Worm (Caenorhabditis elegans): ENCODE measurements around the gene ent-5.
A peak's percentile ranks its signal among the peaks of the same experiment; 100 is the strongest.
"Not testable (repeated sequence)": the region's sequence is repeated elsewhere in the genome, so short reads cannot be mapped to it uniquely, and the experiment has no call there.

The ent-5 gene

ce11 chrX:4607300-4607699 is 41.7 kb downstream of the ent-5 start:
- TF ChIP-seq unc-39 (tag; optimal IDR thresholded peaks at IDR 0.05), result no peak
- no peak for TF ChIP-seq sma-9 (GFP tag; optimal IDR thresholded peaks at IDR 0.05)
- no peak for TF ChIP-seq sma-9 (tag; optimal IDR thresholded peaks at IDR 0.05)
- no peak for TF ChIP-seq ztf-1 (GFP tag; conservative IDR thresholded peaks at IDR 0.05)
- no peak for TF ChIP-seq egl-27 (tag; optimal IDR thresholded peaks at IDR 0.05)
- TF ChIP-seq crh-2 (tag; optimal IDR thresholded peaks at IDR 0.05), result no peak

DNA sequence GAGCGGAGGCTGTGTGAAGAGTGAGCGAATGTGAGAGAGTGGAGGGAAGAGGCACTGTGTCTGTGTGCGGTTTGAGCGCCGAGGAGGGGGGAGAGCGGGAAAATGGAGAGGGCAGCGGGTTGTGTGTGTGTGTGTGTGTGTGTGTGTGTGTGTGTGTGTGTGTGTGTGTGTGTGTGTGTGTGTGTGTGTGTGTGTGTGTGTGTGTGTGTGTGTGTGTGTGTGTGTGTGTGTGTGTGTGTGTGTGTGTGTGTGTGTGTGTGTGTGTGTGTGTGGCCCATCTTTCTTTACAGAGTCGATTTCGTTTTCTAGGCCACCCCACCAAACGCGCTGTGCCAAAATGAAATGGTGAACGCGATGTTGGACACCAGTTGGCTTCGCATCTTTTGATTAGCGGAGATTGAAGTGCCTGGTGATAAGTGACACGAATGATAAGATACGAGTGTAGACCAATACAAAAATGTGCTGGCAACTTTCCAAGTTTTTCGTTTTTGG is 42.6 kb downstream of the ent-5 start:
- TF ChIP-seq nhr-21 (tag; optimal IDR thresholded peaks at IDR 0.05) (peak; percentile 44), ceh-16 (tag; optimal IDR thresholded peaks at IDR 0.05) (peak; percentile 66), C34F6.9 (tag; optimal IDR thresholded peaks at IDR 0.05) (peak; percentile 2), fos-1 (tag; optimal IDR thresholded peaks at IDR 0.05) (peak; percentile 35), Y55F3AM.14 (GFP tag; optimal IDR thresholded peaks at IDR 0.05) (peak; percentile 96), blmp-1 (tag; optimal IDR thresholded peaks at IDR 0.05; ENCODE audit: insufficient read depth) (peak; percentile 78), ztf-4 (tag; optimal IDR thresholded peaks at IDR 0.05) (peak; percentile 3), nhr-25 (tag; optimal IDR thresholded peaks at IDR 0.05) (peak; percentile 58), mab-5 (tag; optimal IDR thresholded peaks at IDR 0.05) (peak; percentile 89), unc-55 (GFP tag; optimal IDR thresholded peaks at IDR 0.05) (peak; percentile 45), nhr-129 (tag; optimal IDR thresholded peaks at IDR 0.05) (peak; percentile 20), nhr-23 (tag; optimal IDR thresholded peaks at IDR 0.05) (peak; percentile 18), F13H6.1 (tag; optimal IDR thresholded peaks at IDR 0.05) (peak; percentile 96), sma-9 (GFP tag; optimal IDR thresholded peaks at IDR 0.05) (peak; percentile 69), crh-2 (tag; optimal IDR thresholded peaks at IDR 0.05) (peak; percentile 69)
- TF ChIP-seq sma-9 (tag; optimal IDR thresholded peaks at IDR 0.05), result not testable (repeated sequence)

DNA sequence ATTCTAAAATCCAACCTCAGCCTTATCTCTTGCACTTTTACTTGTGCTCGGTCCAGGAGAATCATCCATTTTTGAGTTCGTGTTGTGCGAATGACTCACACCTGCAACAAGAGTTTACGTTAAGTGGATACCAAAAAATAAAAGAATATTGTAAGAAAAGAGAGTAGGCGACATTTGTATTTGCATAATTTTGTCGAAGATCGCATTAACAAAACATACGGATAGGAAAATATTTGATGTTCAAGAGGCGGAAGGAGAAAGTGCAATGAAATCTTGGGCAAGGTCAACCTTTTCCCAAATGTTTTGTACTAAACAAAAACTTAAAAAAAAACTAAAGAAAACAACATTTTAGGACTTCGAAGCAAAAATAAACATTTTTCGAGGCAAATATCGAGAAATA is 43.2 kb downstream of the ent-5 start, which contains the start of gene spat-3:
Gene spat-3, minus strand, starts transcription at position 101 of the 400 bp plus-strand sequence.
- TF ChIP-seq nhr-12 (tag; optimal IDR thresholded peaks at IDR 0.05) (no peak), nhr-237 (tag; optimal IDR thresholded peaks at IDR 0.05) (no peak), elt-1 (tag; optimal IDR thresholded peaks at IDR 0.05) (no peak), nhr-6 (tag; optimal IDR thresholded peaks at IDR 0.05) (no peak), C34F6.9 (tag; optimal IDR thresholded peaks at IDR 0.05) (no peak), mab-5 (tag; optimal IDR thresholded peaks at IDR 0.05) (no peak), fos-1 (tag; optimal IDR thresholded peaks at IDR 0.05) (no peak), nhr-11 (tag; optimal IDR thresholded peaks at IDR 0.05) (no peak), ztf-4 (tag; optimal IDR thresholded peaks at IDR 0.05) (no peak), alr-1 (tag; optimal IDR thresholded peaks at IDR 0.05) (no peak), nhr-25 (tag; optimal IDR thresholded peaks at IDR 0.05) (no peak)

ce11 chrX:4604185-4604584 is 44.8 kb downstream of the ent-5 start:
- TF ChIP-seq nhr-6 (tag; optimal IDR thresholded peaks at IDR 0.05) (no peak), nhr-77 (tag; optimal IDR thresholded peaks at IDR 0.05) (no peak), mbf-1 (tag; optimal IDR thresholded peaks at IDR 0.05) (no peak), R02D3.7 (tag; optimal IDR thresholded peaks at IDR 0.05) (no peak), aly-2 (tag; optimal IDR thresholded peaks at IDR 0.05) (no peak), peb-1 (tag; optimal IDR thresholded peaks at IDR 0.05) (no peak), unc-55 (GFP tag; optimal IDR thresholded peaks at IDR 0.05) (no peak), sma-9 (GFP tag; optimal IDR thresholded peaks at IDR 0.05) (no peak), sma-9 (tag; optimal IDR thresholded peaks at IDR 0.05) (no peak), C34F6.9 (tag; optimal IDR thresholded peaks at IDR 0.05) (no peak), zag-1 (tag; optimal IDR thresholded peaks at IDR 0.05) (no peak), nhr-21 (tag; optimal IDR thresholded peaks at IDR 0.05) (no peak), ceh-16 (tag; optimal IDR thresholded peaks at IDR 0.05) (no peak), nhr-237 (tag; optimal IDR thresholded peaks at IDR 0.05) (no peak), elt-1 (tag; optimal IDR thresholded peaks at IDR 0.05) (no peak), lin-11 (tag; optimal IDR thresholded peaks at IDR 0.05) (no peak)

DNA sequence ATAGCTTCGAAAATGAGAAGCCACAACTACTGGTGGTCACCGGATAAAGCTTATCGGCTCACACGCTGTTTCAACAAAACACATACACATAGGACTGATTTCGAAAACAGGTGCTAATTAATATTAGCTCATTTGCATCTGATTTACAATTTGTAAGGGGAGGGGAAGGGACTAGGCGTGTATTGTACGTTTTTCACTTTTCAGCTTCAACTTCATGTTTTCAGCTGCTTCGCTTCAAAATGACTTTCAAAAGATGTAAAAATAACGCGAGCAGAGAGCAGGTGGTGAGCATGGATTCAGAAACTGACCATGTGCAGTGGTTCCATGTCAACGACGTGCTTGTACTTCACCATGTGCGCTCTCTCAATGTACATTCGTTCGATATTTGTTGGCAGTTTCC is 48.0 kb downstream of the ent-5 start:
- TF ChIP-seq elt-1 (tag; optimal IDR thresholded peaks at IDR 0.05) (no peak), nhr-11 (tag; optimal IDR thresholded peaks at IDR 0.05) (no peak), sma-3 (GFP tag; optimal IDR thresholded peaks at IDR 0.05) (no peak), sma-9 (GFP tag; optimal IDR thresholded peaks at IDR 0.05) (no peak), sma-9 (tag; optimal IDR thresholded peaks at IDR 0.05) (no peak), F13H6.1 (tag; optimal IDR thresholded peaks at IDR 0.05) (no peak), mdl-1 (tag; optimal IDR thresholded peaks at IDR 0.05) (no peak), alr-1 (tag; optimal IDR thresholded peaks at IDR 0.05) (no peak), lsy-2 (tag; optimal IDR thresholded peaks at IDR 0.05) (no peak)

Data from whole organism, L2 larva.